Fruit fly (Drosophila melanogaster) whole organism, embryonic: Measurements from ENCODE around the gene CG8837.
A peak's percentile ranks its signal among the peaks of the same experiment; 100 is the strongest.

Experiments used
- CG10431 ChIP-seq: fragments of 200-800 bp; sonication (Bioruptor generic); optimal IDR thresholded peaks from 3 replicates; lab custom pipeline; 2018; ENCODE audit warnings: missing biosample characterization, mild to moderate bottlenecking, missing genetic modification characterization
- CG12659 ChIP-seq: fragments of 200-800 bp; sonication (Bioruptor generic); optimal IDR thresholded peaks from 3 replicates; lab custom pipeline; 2017; ENCODE audit warnings: mild to moderate bottlenecking, missing biosample characterization, missing genetic modification reagents, missing genetic modification characterization
- CG13624 ChIP-seq: fragments of 200-800 bp; sonication (Bioruptor generic); optimal IDR thresholded peaks from 2 replicates; lab custom pipeline; 2016; ENCODE audit warnings: missing biosample characterization, missing genetic modification characterization
- CG1602 ChIP-seq: fragments of 200-800 bp; sonication (Bioruptor generic); optimal IDR thresholded peaks from 3 replicates; lab custom pipeline; 2016; ENCODE audit warnings: missing biosample characterization, missing genetic modification characterization
- CG2712 ChIP-seq: fragments of 200-800 bp; optimal IDR thresholded peaks from 3 replicates; lab custom pipeline; 2019; ENCODE audit warnings: missing biosample characterization, mild to moderate bottlenecking, missing genetic modification characterization, moderate library complexity
- CG32532 ChIP-seq: fragments of 200-800 bp; sonication (Bioruptor generic); IDR thresholded peaks from 2 replicates; pipeline ENCODE4 v1.3.6; 2022; ENCODE audit warnings: missing biosample characterization, missing genetic modification characterization
- CG8290 ChIP-seq, 3 experiments: fragments of 200-800 bp; sonication (Bioruptor generic); optimal IDR thresholded peaks; 2 replicates each; lab custom pipeline; 2016 to 2019; ENCODE audit warnings: missing biosample characterization in 3 of 3, missing genetic modification characterization in 3 of 3, mild to moderate bottlenecking in 2 of 3, moderate library complexity in 1 of 3
- Chrac-16 ChIP-seq: fragments of 200-800 bp; sonication (Bioruptor generic); optimal IDR thresholded peaks from 3 replicates; lab custom pipeline; 2016; ENCODE audit warnings: missing biosample characterization, missing genetic modification characterization
- H15 ChIP-seq: fragments of 200-800 bp; sonication (Bioruptor generic); IDR thresholded peaks from 3 replicates; pipeline ENCODE4 v1.3.6; 2022; ENCODE audit warnings: missing biosample characterization, missing genetic modification characterization
- Max ChIP-seq: fragments of 200-800 bp; sonication (Bioruptor generic); optimal IDR thresholded peaks from 2 replicates; lab custom pipeline; 2016; ENCODE audit warnings: missing biosample characterization, mild to moderate bottlenecking, missing genetic modification characterization
- fd64A ChIP-seq: fragments of 200-800 bp; sonication (Bioruptor generic); optimal IDR thresholded peaks from 3 replicates; lab custom pipeline; 2018; ENCODE audit warnings: missing biosample characterization, mild to moderate bottlenecking, missing genetic modification characterization
- pan ChIP-seq, 4 experiments: fragments of >200 bp in 3 of 4; fragments of 200-800 bp in 1 of 4; sonication (Bioruptor generic) in 1 of 4; optimal IDR thresholded peaks in 3 of 4; IDR thresholded peaks in 1 of 4; 2 replicates each; pipeline versions ENCODE4 v1.3.6 to Lab custom; 2017 to 2022; ENCODE audit warnings: missing biosample characterization in 2 of 4, missing genetic modification characterization in 2 of 4, mixed read lengths in 1 of 4
- wdn ChIP-seq: fragments of 200-800 bp; sonication (Bioruptor generic); IDR thresholded peaks from 2 replicates; pipeline ENCODE4 v1.3.6; 2022; ENCODE audit warnings: missing biosample characterization, missing genetic modification characterization

DNA sequence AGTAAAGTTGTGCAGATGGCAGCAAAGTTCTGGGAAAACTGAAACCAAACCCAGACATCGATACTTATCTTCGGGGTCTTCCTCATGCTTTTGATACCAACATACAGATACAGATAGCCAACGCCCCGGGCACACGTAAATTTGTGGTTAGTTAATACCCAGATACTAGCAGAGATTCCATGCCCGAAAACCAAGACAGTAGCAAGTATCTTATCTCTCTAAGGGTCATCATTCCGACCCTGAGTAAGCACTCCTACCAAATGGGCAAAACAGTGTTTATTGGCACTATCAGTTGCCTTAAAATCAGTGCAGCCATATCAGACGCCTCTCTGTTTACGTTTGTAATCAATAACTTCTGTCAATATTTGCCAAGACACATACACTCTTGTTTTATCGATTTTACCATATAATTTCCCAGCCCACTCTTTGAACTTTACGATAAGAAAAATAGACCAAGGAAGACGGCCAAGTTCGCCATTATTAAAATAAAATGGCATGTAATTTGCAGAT is 39.5 kb upstream of the CG8837 start, which contains the start of gene OtopLb:
- TF ChIP-seq H15 (no peak), Max (GFP tag; lab: Kevin White, UChicago) (no peak), CG1602 (GFP tag; lab: Kevin White, UChicago) (no peak), CG10431 (GFP tag; lab: Kevin White, UChicago) (no peak), CG13624 (GFP tag; lab: Kevin White, UChicago) (no peak), fd64A (GFP tag; lab: Kevin White, UChicago) (peak; percentile 50), Chrac-16 (GFP tag; lab: Kevin White, UChicago) (no peak), CG8290 (GFP tag; optimal IDR thresholded peaks at IDR 0.05; lab: Kevin White, UChicago) (no peak), CG8290 (tag; optimal IDR thresholded peaks at IDR 0.05; lab: Kevin White, UChicago) (no peak), CG2712 (tag; lab: Kevin White, UChicago) (no peak), pan (optimal IDR thresholded peaks at IDR 0.05; lab: Kevin White, UChicago) (no peak), pan (GFP tag; optimal IDR thresholded peaks at IDR 0.05 in 1 of 2, IDR thresholded peaks at IDR 0.05 in 1 of 2) (peak in 1 of 2 experiments; percentile 10), CG32532 (no peak), CG12659 (GFP tag; lab: Kevin White, UChicago) (peak; percentile 21), wdn (no peak)
